Worm (Caenorhabditis elegans) whole organism, early embryonic: ENCODE results near the gene acs-6.

Experiments used
- ama-1 ChIP-seq: fragments of 150-350 bp; optimal IDR thresholded peaks from 2 replicates; lab custom pipeline; 2014
- tra-4 ChIP-seq: sonication (generic microtip); optimal IDR thresholded peaks from 2 replicates; lab custom pipeline; 2017; ENCODE audit warnings: missing genetic modification characterization, missing compliant biosample characterization

DNA sequence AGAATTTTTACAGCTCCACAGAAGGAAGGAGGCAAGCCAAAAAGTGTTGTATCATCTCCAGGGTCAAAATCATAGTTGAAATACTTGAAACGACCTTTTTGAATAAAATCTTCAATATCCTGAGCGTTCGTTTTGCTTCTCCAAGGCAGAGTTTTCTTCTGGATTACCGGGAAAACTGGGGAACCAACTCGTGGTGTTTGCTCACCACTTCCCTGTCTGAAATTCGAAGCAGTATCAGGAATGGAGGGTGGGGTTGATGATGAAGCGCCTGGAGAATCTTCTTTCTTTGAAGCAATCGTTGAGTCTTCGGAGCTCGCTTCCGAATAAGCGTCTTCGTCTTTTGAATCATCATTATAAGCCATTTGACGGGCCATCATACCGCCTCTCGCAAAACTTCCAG, 41.3 kb downstream of the acs-6 start:
- TF ChIP-seq ama-1 (lab: Kevin White, UChicago) (no peak), tra-4 (no peak)
